Worm (Caenorhabditis elegans): ENCODE results near the gene mrps-33.
"Not testable (repeated sequence)": the region's sequence is repeated elsewhere in the genome, so short reads cannot be mapped to it uniquely, and the experiment has no call there.

The mrps-33 gene

DNA sequence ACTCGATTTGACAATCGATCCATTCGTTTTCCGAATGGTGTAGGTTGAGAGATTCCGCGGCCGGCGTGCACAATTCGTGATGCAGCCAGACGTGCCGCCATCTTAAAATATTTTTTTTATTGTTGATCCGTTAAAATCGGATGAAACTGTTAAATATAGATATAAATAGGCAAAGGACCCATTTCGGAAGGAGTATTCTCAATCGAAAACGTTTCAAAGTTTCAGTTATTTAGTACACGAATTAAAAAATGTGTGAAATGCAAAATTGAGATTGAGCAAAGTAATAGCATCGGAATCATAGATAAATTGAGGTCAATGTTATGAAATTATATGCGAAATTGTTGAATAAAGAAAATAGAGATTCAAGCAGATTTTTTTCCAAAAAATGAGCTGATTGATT is at the start of gene mrps-33:
Gene mrps-33 (minus strand): TSS at position 101 of the 400 bp plus-strand sequence.
- TF ChIP-seq unc-62 (GFP tag; optimal IDR thresholded peaks at IDR 0.05) = no peak

DNA sequence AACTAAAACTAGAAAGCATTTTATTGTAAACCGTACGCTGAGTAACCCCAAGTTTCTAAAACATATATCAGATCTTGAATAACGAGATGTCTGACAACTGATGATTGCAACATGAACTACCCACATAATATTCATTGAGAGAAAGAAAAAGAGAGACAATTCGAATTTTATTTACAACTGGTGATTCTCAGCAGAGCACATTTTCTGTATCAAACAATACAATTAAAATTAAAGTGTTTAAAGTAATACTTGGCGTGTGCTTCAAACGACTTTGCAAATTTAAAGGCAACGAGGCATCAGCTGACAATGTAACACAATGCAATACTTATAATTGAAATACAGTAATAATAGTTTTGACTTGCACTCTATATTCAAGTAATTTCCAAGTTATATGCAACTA is 48.2 kb upstream of the mrps-33 start, which contains the start of gene C33D9.10:
Gene C33D9.10 (minus strand): TSS at position 101 of the 400 bp plus-strand sequence.
- not testable (repeated sequence) for TF ChIP-seq unc-62 (GFP tag; optimal IDR thresholded peaks at IDR 0.05)

DNA sequence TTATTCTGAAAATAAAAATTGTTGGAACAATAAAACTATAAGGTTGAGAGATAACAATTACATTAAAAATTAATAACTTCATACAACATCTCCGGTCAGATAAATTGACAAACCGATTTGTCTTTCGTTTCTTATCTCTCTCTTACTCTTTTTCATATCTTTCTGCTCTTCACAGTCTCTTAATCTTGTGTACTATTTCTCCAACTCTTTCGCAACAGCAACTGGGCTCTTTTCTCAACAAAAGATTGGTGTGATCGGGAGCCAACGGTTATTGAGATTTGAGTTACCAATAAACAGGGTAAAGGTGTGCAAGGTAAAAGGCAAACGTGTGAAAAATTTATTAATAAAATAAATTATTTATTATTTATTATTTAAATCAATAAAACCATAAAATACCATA is 46.8 kb upstream of the mrps-33 start, which contains the start of gene C33D9.8:
Gene C33D9.8 (minus strand): TSS at position 99 of the 400 bp plus-strand sequence.
- TF ChIP-seq unc-62 (GFP tag; optimal IDR thresholded peaks at IDR 0.05) = no peak

DNA sequence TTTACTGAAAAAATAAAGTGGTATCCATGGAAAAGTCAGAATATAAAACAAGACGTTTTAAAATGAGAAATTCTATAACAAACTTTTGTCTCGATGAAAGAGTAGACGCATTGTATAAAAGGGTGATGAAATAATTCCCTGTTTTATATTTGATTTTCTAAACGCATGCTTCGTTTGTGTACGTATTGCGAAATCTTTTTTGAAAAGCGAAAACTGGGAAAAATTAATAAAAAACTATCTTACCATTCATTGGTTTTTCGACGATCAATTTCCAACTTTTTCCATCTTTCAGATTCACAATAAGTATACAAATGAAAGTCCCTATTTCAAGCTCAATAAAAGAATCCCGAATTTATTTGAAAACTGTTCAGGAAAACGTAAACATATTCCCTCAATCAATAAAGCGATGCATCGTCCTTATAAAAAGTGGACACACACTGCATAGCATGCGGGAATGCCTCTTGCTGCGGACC is 45.1 kb upstream of the mrps-33 start, which contains the start of gene C33D9.13:
Gene C33D9.13 (minus strand): TSS at position 423 of the 473 bp plus-strand sequence.
- no peak for TF ChIP-seq unc-62 (GFP tag; optimal IDR thresholded peaks at IDR 0.05)

DNA sequence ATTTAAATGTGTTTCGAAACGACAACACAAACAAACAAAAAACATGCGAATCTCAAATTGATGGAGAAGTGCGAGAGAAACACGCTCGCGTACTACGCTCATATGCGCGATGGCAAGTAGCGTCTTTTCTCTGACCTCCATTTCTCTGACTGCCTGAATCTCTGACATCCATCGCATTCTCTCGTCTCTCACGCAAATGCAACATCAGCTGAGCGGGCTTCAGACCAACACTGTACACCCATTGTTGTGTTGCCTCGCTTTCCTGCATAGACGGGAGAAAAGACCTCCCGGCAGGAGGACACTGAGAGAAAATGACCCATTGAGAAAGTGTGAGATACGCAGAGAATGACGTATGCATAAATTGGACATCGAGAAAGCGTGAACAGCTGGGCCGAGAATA is 42.3 kb upstream of the mrps-33 start:
- TF ChIP-seq unc-62 (GFP tag; optimal IDR thresholded peaks at IDR 0.05) = no peak

DNA sequence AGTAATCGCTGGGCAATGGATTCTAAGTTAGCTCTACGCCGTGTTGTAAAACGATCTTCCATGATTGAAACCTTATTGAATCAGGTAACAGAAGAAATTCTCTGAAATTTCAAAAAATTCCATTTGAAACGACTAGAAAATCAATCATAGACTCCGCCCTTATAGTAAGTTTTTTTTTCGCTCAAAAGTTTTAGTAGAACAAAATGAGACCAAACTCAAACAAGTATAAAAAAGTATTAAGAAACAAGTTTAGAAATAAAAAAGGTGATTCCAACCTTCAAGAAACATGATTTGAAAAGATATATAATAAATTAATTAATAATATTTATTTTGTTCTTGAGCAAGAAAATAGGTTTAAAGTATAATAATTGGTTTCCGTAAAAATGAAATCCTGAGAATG is 38.2 kb upstream of the mrps-33 start, which contains the start of gene C33D9.6:
Gene C33D9.6 (minus strand): TSS at position 101 of the 400 bp plus-strand sequence.
- TF ChIP-seq unc-62 (GFP tag; optimal IDR thresholded peaks at IDR 0.05) = no peak

DNA sequence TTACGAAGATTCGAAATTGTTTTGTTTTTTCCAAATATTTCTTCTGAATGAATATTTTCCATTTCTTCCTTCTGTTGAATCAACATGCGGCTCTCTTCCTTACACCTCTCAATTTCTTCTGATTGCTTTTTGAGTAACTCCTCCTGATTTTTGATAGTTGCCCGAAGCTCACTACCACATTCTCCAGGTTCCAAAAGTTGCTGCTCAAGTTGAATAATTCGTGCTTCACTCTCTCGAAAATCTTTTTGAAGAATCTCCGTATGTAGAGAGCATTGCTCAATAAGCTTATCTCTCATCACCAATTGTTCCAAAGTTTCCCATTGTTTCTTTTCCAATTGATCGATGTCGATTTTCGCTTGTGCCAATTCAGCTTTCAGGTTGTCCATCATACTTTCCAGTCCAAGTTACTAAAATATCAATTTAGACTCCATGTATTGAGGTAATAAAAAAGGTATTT is 33.0 kb upstream of the mrps-33 start, which contains the start of gene F20C5.6:
Gene F20C5.6 (minus strand): TSS at position 407 of the 457 bp plus-strand sequence.
- TF ChIP-seq unc-62 (GFP tag; optimal IDR thresholded peaks at IDR 0.05) = no peak

DNA sequence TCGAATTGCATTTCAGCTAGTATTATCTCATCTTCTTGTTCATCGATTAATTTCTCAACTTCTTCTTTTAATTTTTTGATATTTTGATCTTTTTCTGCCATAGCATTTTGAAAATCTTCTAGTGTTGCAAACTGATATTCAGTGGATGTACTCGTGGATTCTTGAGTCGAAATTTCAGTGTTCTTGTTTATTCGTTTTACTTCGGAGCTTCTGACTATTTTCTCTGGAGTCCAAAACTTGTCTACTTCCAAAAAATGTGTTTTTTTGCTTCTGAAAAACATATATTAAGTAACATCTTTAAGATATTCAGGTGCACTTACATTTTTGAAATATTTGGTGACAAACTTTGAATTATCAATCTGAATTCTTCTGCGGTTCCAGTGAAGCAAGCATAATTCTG is 29.7 kb upstream of the mrps-33 start, which contains the start of gene F20C5.5:
Gene F20C5.5 (minus strand): TSS at position 101 of the 400 bp plus-strand sequence.
- TF ChIP-seq unc-62 (GFP tag; optimal IDR thresholded peaks at IDR 0.05) = no peak

DNA sequence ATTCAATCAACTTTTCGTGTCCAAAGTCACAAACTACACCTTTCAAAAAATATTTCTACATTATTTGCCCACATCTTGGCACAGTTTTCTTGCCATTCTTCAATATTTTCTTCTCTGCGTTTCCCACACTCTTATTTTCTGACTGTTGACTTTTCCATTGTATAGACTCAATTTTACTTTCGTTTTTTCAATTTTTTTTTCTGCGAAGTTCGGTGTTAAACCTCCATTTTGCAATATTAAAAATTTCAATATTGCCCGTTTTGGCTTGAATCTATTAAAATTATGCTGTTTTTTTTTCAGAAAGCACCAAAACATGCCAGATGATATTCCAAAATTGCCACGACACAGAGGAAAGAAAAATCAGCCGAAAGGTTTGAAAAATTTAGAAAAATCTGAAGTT is 24.7 kb upstream of the mrps-33 start, which contains the start of gene cdc-50.B:
Gene cdc-50.B (plus strand): TSS at position 301 of the 400 bp plus-strand sequence.
- TF ChIP-seq unc-62 (GFP tag; optimal IDR thresholded peaks at IDR 0.05) = no peak

DNA sequence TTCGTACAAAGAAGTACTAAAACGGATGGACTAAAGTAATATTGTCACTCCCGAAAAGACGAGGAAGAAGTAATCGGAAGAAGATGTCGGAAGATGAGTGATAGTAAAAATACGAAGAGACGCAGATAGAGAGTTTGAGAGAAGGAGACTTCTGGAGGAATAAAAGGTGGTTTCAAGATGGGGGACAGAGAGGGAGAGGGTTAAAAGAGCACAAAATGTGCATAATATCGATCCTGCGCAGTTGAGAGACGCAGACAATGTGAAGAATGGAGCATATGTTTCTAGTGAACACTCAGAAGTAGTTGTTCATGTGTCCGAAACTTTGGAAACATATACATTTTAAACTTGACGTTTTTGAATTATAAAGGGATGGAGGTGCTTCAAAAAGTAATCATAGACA is 22.6 kb upstream of the mrps-33 start:
- TF ChIP-seq unc-62 (GFP tag; optimal IDR thresholded peaks at IDR 0.05) = no peak

DNA sequence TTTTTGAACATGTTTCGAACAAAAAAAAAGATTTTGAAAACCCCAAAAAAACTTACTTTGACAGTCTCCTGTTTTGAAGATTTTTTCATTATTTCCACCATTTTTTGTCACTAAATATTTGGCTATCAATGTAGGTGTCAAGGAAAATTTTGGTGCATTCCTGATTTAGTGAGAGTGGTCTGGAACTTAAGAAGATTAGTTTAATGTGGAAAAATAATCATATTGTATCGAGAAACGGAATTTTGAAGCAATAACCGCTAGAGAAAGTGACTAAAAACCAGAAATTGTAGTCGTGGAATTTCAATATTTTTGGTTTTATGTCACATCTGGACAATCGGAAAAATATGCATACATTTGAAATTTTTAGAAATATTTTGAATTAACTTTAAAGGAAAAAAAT is 22.1 kb upstream of the mrps-33 start, which contains the start of the genes F20C5.11 and klp-11:
Gene F20C5.11 (minus strand): TSS at position 101 of the 400 bp plus-strand sequence.
Gene klp-11 (minus strand): TSS at position 171 of the 400 bp plus-strand sequence.
- TF ChIP-seq unc-62 (GFP tag; optimal IDR thresholded peaks at IDR 0.05) = no peak

DNA sequence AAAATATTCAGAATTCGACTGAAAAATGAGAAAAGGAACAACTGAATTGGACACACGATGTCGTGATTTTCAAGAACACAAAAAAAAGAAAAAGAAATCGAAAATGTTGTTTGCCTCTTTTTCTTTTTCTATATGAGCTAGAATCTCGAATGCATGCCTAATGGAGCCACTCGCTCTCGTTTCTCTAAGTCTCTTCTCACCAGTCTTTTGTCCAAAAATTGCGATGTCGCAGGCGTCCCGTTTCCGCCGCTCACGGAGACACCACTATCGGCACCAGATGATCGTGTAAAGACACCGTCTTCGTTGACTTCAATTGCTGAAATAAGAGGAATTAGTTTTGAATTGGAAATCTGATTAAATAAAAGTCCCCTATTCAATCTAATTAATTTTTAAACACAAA is 18.8 kb upstream of the mrps-33 start:
- TF ChIP-seq unc-62 (GFP tag; optimal IDR thresholded peaks at IDR 0.05) = no peak

DNA sequence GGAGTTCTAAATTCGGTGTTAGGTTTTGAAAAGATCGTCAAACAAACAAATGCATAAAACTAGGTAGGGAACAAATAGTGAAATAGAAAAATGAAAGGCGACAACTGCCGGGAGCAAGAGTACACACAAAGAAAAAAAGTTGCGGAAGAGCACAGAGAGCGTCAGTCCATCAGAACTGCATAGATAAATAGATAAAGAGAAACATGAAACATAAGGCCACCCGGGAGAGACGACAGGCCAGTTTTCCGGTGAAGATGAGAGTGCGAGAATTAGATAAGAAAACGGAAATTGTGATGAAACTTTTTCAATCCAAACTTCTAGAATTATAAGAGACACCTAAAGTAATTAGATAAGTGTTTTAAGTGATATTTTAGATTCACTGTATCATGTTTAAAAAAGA is 17.9 kb upstream of the mrps-33 start:
- TF ChIP-seq unc-62 (GFP tag; optimal IDR thresholded peaks at IDR 0.05) = no peak

DNA sequence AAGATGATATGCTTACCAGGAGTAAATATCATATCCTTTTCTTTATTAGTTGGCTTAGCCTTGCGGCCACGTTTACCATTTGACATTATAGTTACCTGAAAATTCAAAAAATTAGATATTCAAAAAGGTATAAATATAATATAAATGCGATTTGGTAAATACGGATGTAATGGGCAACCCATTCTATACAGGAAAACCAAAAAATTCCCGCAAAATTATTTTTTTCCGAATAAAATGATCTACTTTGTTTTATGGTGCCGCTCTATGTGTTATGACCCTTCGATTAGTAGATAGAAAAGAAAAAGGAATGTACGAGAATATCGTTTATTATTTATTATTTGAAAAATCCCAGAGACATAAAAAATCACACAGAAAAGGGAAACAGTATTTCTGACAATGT is 14.9 kb upstream of the mrps-33 start, which contains the start of gene elli-1:
Gene elli-1 (minus strand): TSS at position 101 of the 400 bp plus-strand sequence.
- TF ChIP-seq unc-62 (GFP tag; optimal IDR thresholded peaks at IDR 0.05) = no peak

DNA sequence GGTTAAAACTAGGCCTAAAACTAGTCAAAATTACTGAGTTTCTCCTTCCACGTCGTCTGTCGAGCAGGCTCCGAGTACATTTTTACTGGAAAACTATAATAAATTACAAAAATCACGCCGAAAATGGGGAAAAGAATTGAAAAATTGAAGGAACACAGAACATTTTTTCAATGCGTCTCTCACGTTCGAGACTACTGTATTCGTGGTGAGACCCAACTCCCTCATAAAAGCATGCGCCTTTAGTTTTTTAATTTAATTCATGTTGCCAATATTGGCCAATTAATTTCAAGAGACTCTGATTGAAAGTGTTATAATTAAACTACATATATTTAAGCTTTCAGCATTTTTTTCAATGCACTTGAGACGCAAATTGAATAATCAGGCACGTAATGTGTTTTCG is 14.3 kb upstream of the mrps-33 start:
- TF ChIP-seq unc-62 (GFP tag; optimal IDR thresholded peaks at IDR 0.05) = no peak

DNA sequence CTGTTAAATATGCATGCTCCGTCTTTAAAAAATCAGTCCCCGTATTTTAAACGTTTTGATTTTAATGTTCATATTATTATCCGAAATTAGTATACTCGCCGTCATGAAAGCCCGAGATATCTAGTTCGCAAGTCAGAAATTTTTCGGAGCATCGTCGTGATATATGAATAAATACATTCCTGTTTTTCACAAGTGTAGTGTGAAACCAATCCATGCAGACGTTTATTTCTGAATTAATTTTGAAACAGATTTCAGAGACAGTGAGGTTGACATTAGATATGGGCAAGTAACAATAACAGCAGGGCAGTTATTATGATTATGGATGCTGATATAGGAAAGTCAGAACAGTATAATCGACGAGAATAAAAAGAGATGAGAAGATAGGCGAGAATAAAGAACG is 12.7 kb upstream of the mrps-33 start:
- TF ChIP-seq unc-62 (GFP tag; optimal IDR thresholded peaks at IDR 0.05) = no peak

DNA sequence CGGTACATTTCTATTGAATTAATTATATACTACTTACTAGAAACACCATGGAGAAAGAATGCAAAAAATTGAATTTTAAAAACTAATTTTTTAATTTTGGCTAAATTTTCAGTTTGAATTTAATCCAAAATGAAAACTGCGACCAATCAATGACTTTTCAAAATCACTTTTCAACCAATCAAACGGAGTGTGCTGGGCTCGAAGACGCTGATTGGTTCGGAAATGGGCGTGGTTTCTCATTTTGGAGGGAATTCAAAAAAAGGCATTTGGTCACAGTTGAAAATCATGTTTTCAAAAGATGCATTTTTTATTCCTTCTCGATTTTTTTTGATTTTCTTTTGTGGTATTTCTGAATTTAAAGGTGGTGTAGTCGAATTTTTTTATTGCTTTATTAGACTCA is 9.1 kb upstream of the mrps-33 start:
- TF ChIP-seq unc-62 (GFP tag; optimal IDR thresholded peaks at IDR 0.05) = no peak

Measured in whole organism, dauer.